Fruit fly (Drosophila melanogaster) whole organism, embryonic: ENCODE measurements around the gene CG42258.

ENCODE experiments used
- Aef1 ChIP-seq: fragments of 200-800 bp; sonication (Bioruptor generic); IDR thresholded peaks from 3 replicates; pipeline ENCODE4 v1.3.6; 2022; ENCODE audit warnings: missing biosample characterization, missing genetic modification characterization
- CG11456 ChIP-seq: fragments of 200-800 bp; sonication (Bioruptor generic); IDR thresholded peaks from 3 replicates; pipeline ENCODE4 v1.3.6; 2022; ENCODE audit warnings: missing biosample characterization, missing genetic modification characterization
- CG11504 ChIP-seq: fragments of 200-800 bp; sonication (Bioruptor generic); optimal IDR thresholded peaks from 3 replicates; lab custom pipeline; 2019; ENCODE audit warnings: missing biosample characterization, mild to moderate bottlenecking, missing genetic modification characterization, moderate library complexity
- CG12155 ChIP-seq: fragments of 200-800 bp; sonication (Bioruptor generic); optimal IDR thresholded peaks from 3 replicates; lab custom pipeline; 2016; ENCODE audit warnings: missing biosample characterization, missing genetic modification characterization
- CG1602 ChIP-seq: fragments of 200-800 bp; sonication (Bioruptor generic); optimal IDR thresholded peaks from 3 replicates; lab custom pipeline; 2016; ENCODE audit warnings: missing biosample characterization, missing genetic modification characterization
- CG1647 ChIP-seq: fragments of 200-800 bp; sonication (Bioruptor generic); optimal IDR thresholded peaks from 3 replicates; lab custom pipeline; 2016; ENCODE audit warnings: missing biosample characterization, missing genetic modification characterization
- CG17186 ChIP-seq: fragments of 200-800 bp; sonication (Bioruptor generic); optimal IDR thresholded peaks from 3 replicates; lab custom pipeline; 2017; ENCODE audit warnings: missing biosample characterization, missing genetic modification reagents, missing genetic modification characterization
- CG17359 ChIP-seq: fragments of 200-800 bp; sonication (Bioruptor generic); optimal IDR thresholded peaks from 3 replicates; lab custom pipeline; 2018; ENCODE audit warnings: missing biosample characterization, mild to moderate bottlenecking, missing genetic modification characterization, moderate library complexity
- CG30431 ChIP-seq: fragments of 200-800 bp; sonication (Bioruptor generic); optimal IDR thresholded peaks from 2 replicates; lab custom pipeline; 2017; ENCODE audit warnings: missing biosample characterization, missing genetic modification characterization
- CG4328 ChIP-seq: fragments of 200-800 bp; sonication (Bioruptor generic); optimal IDR thresholded peaks from 3 replicates; lab custom pipeline; 2017; ENCODE audit warnings: missing biosample characterization, missing genetic modification reagents, missing genetic modification characterization
- CG4820 ChIP-seq: fragments of 200-800 bp; sonication (Bioruptor generic); optimal IDR thresholded peaks from 3 replicates; lab custom pipeline; 2016; ENCODE audit warnings: missing biosample characterization, missing genetic modification characterization
- CG5180 ChIP-seq: fragments of 200-800 bp; sonication (Bioruptor generic); optimal IDR thresholded peaks from 3 replicates; lab custom pipeline; 2017; ENCODE audit warnings: missing biosample characterization, missing genetic modification characterization, mild to moderate bottlenecking, moderate library complexity, missing genetic modification reagents
- CG6791 ChIP-seq: fragments of 200-800 bp; sonication (Bioruptor generic); IDR thresholded peaks from 3 replicates; pipeline ENCODE4 v1.3.6; 2022; ENCODE audit warnings: missing biosample characterization, missing genetic modification characterization; ENCODE audit not compliant: partially characterized antibody
- CG7556 ChIP-seq: fragments of 200-800 bp; sonication (Bioruptor generic); optimal IDR thresholded peaks from 2 replicates; lab custom pipeline; 2017; ENCODE audit warnings: missing biosample characterization, mild to moderate bottlenecking, missing genetic modification characterization
- CG7786 ChIP-seq: fragments of 200-800 bp; sonication (Bioruptor generic); optimal IDR thresholded peaks from 2 replicates; lab custom pipeline; 2016; ENCODE audit warnings: missing biosample characterization, missing genetic modification characterization
- CG8290 ChIP-seq, 3 experiments: fragments of 200-800 bp; sonication (Bioruptor generic); optimal IDR thresholded peaks; 2 replicates each; lab custom pipeline; 2016 to 2019; ENCODE audit warnings: missing biosample characterization in 3 of 3, missing genetic modification characterization in 3 of 3, mild to moderate bottlenecking in 2 of 3, moderate library complexity in 1 of 3
- CG9437 ChIP-seq: fragments of 200-800 bp; sonication (Bioruptor generic); optimal IDR thresholded peaks from 2 replicates; lab custom pipeline; 2018; ENCODE audit warnings: missing biosample characterization, mild to moderate bottlenecking, missing genetic modification characterization
- CG9727 ChIP-seq: fragments of 200-800 bp; sonication (Bioruptor generic); optimal IDR thresholded peaks from 3 replicates; lab custom pipeline; 2017; ENCODE audit warnings: missing biosample characterization, mild to moderate bottlenecking, missing genetic modification characterization
- Dbx ChIP-seq: fragments of 200-800 bp; sonication (Bioruptor generic); IDR thresholded peaks from 3 replicates; pipeline ENCODE4 v1.3.6; 2022; ENCODE audit warnings: missing biosample characterization, missing genetic modification characterization
- Dek ChIP-seq: fragments of 200-800 bp; sonication (Bioruptor generic); optimal IDR thresholded peaks from 3 replicates; lab custom pipeline; 2019; ENCODE audit warnings: missing biosample characterization, mild to moderate bottlenecking, missing genetic modification characterization, moderate library complexity
- HHEX ChIP-seq: fragments of 200-800 bp; sonication (Bioruptor generic); optimal IDR thresholded peaks from 3 replicates; lab custom pipeline; 2017; ENCODE audit warnings: missing biosample characterization, mild to moderate bottlenecking, missing genetic modification characterization, missing genetic modification reagents
- Lpt ChIP-seq: fragments of >200 bp; optimal IDR thresholded peaks from 2 replicates; lab custom pipeline; 2018; ENCODE audit warnings: missing biosample characterization, missing genetic modification characterization
- Max ChIP-seq: fragments of 200-800 bp; sonication (Bioruptor generic); optimal IDR thresholded peaks from 2 replicates; lab custom pipeline; 2016; ENCODE audit warnings: missing biosample characterization, mild to moderate bottlenecking, missing genetic modification characterization
- Mrtf ChIP-seq: fragments of 200-800 bp; sonication (Bioruptor generic); IDR thresholded peaks from 3 replicates; pipeline ENCODE4 v1.3.6; 2022; ENCODE audit warnings: missing biosample characterization, missing genetic modification characterization
- PHDP ChIP-seq: fragments of 200-800 bp; sonication (Bioruptor generic); optimal IDR thresholded peaks from 3 replicates; lab custom pipeline; 2018; ENCODE audit warnings: missing biosample characterization, mild to moderate bottlenecking, missing genetic modification characterization, moderate library complexity
- Pdp1 ChIP-seq, 2 experiments: fragments of 200-800 bp; sonication (Bioruptor generic); optimal IDR thresholded peaks; 3 replicates each; lab custom pipeline; 2016; ENCODE audit warnings: missing biosample characterization in 2 of 2, missing genetic modification characterization in 2 of 2, mild to moderate bottlenecking in 1 of 2, moderate library complexity in 1 of 2
- Sox100B ChIP-seq: fragments of 200-800 bp; sonication (Bioruptor generic); optimal IDR thresholded peaks from 3 replicates; lab custom pipeline; 2018; ENCODE audit warnings: missing biosample characterization, mild to moderate bottlenecking, missing genetic modification characterization
- Sox102F ChIP-seq: fragments of 200-800 bp; sonication (Bioruptor generic); optimal IDR thresholded peaks from 2 replicates; lab custom pipeline; 2018; ENCODE audit warnings: missing biosample characterization, mild to moderate bottlenecking, missing genetic modification characterization, moderate library complexity
- Ssrp ChIP-seq: fragments of 200-800 bp; sonication (Bioruptor generic); optimal IDR thresholded peaks from 2 replicates; lab custom pipeline; 2018; ENCODE audit warnings: missing biosample characterization, mild to moderate bottlenecking, missing genetic modification characterization, moderate library complexity
- aop ChIP-seq: fragments of 200-800 bp; sonication (Bioruptor generic); IDR thresholded peaks from 2 replicates; pipeline ENCODE4 v1.3.6; 2022; ENCODE audit warnings: missing biosample characterization, missing genetic modification characterization
- ase ChIP-seq: fragments of 200-800 bp; sonication (Bioruptor generic); IDR thresholded peaks from 3 replicates; pipeline ENCODE4 v1.3.6; 2022; ENCODE audit warnings: missing biosample characterization, missing genetic modification characterization
- bab2 ChIP-seq: fragments of 200-800 bp; sonication (Bioruptor generic); optimal IDR thresholded peaks from 2 replicates; lab custom pipeline; 2016; ENCODE audit warnings: missing biosample characterization, missing genetic modification characterization
- chif ChIP-seq, 2 experiments: fragments of 200-800 bp; sonication (Bioruptor generic); optimal IDR thresholded peaks; 3 replicates each; lab custom pipeline; 2016; ENCODE audit warnings: missing biosample characterization in 2 of 2, missing genetic modification characterization in 2 of 2
- dmrt99B ChIP-seq: fragments of 200-800 bp; sonication (Bioruptor generic); optimal IDR thresholded peaks from 2 replicates; lab custom pipeline; 2018; ENCODE audit warnings: missing biosample characterization, mild to moderate bottlenecking, missing genetic modification characterization, moderate library complexity
- ewg ChIP-seq: fragments of 200-800 bp; sonication (Bioruptor generic); optimal IDR thresholded peaks from 3 replicates; lab custom pipeline; 2017; ENCODE audit warnings: mild to moderate bottlenecking, missing biosample characterization, missing genetic modification reagents, missing genetic modification characterization
- eyg ChIP-seq: fragments of 200-800 bp; sonication (Bioruptor generic); optimal IDR thresholded peaks from 3 replicates; lab custom pipeline; 2016; ENCODE audit warnings: missing biosample characterization, missing genetic modification characterization
- insv ChIP-seq, 2 experiments: fragments of 200-800 bp; sonication (Bioruptor generic); optimal IDR thresholded peaks; 3 replicates each; lab custom pipeline; 2016 to 2018; ENCODE audit warnings: missing biosample characterization in 2 of 2, missing genetic modification characterization in 2 of 2
- jing ChIP-seq: fragments of 200-800 bp; sonication (Bioruptor generic); optimal IDR thresholded peaks from 2 replicates; lab custom pipeline; 2018; ENCODE audit warnings: missing biosample characterization, mild to moderate bottlenecking, missing genetic modification characterization
- jumu ChIP-seq: fragments of 200-800 bp; sonication (Bioruptor generic); optimal IDR thresholded peaks from 3 replicates; lab custom pipeline; 2016; ENCODE audit warnings: missing biosample characterization, missing genetic modification characterization
- phol ChIP-seq: fragments of 200-800 bp; sonication (Bioruptor generic); optimal IDR thresholded peaks from 3 replicates; lab custom pipeline; 2018; ENCODE audit warnings: missing biosample characterization, mild to moderate bottlenecking, missing genetic modification characterization, moderate library complexity
- rib ChIP-seq: fragments of 200-800 bp; sonication (Bioruptor generic); IDR thresholded peaks from 2 replicates; pipeline ENCODE4 v1.3.6; 2022; ENCODE audit warnings: missing biosample characterization, missing genetic modification characterization
- scrt ChIP-seq: fragments of 200-800 bp; sonication (Bioruptor generic); optimal IDR thresholded peaks from 2 replicates; lab custom pipeline; 2018; ENCODE audit warnings: missing biosample characterization, mild to moderate bottlenecking, missing genetic modification characterization, moderate library complexity
- seq ChIP-seq: fragments of 200-800 bp; sonication (Bioruptor generic); IDR thresholded peaks from 2 replicates; pipeline ENCODE4 v1.3.6; 2022; ENCODE audit warnings: missing biosample characterization, missing genetic modification characterization
- sisA ChIP-seq: fragments of 200-800 bp; sonication (Bioruptor generic); IDR thresholded peaks from 2 replicates; pipeline ENCODE4 v1.3.6; 2022; ENCODE audit warnings: missing biosample characterization, missing genetic modification characterization
- stc ChIP-seq: fragments of 200-800 bp; sonication (Bioruptor generic); IDR thresholded peaks from 2 replicates; pipeline ENCODE4 v1.3.6; 2022; ENCODE audit warnings: missing biosample characterization, missing genetic modification characterization
- tgo ChIP-seq: fragments of 200-800 bp; sonication (Bioruptor generic); IDR thresholded peaks from 3 replicates; pipeline ENCODE4 v1.3.6; 2022; ENCODE audit warnings: missing biosample characterization, missing genetic modification characterization
- unpg ChIP-seq: fragments of 200-800 bp; sonication (Bioruptor generic); optimal IDR thresholded peaks from 3 replicates; lab custom pipeline; 2018; ENCODE audit warnings: missing biosample characterization, mild to moderate bottlenecking, missing genetic modification characterization, moderate library complexity
- zen ChIP-seq: fragments of 200-800 bp; sonication (Bioruptor generic); optimal IDR thresholded peaks from 3 replicates; lab custom pipeline; 2018; ENCODE audit warnings: missing biosample characterization, mild to moderate bottlenecking, missing genetic modification characterization, moderate library complexity

CG42258 gene

DNA sequence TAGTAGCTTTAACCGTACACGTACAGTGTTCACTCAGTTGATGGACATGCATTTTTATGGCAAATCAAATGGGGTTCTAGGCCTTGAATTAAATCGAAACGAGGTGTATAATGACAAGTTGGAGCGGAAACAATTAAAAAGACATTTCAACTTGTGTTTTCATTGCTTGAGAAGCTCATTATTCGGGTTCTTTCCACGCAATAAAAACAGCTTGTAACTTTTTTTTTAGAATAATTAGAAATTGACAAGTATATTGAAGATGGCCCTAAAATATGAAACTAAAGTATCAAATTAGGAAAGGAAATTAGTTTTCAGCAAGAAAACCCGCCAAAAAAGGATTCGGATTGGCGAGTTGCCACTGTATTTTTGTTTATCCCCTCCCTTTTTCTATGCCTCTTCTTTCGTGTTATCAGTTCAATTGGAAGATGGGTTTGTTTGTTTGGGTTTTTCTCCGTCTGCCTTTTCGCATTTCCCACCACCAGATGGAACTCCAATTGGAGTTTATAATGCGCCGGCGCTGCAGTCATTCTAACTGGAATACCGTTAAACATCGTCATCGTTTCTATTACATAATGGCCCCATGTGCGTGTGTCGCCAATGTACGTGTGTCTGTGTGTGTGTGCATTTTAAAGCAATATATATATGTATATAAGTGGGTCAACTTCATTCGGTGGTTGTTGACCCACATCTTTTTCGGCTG lies 3.4 kb downstream of the CG42258 start:
- peak; percentile 20 for TF ChIP-seq CG4820 (GFP tag; lab: Kevin White, UChicago)
- TF ChIP-seq tgo (GFP tag; lab: Robert Waterston, UW): no peak
- TF ChIP-seq Ssrp: peak; percentile 50
- TF ChIP-seq CG7556 (GFP tag; lab: Kevin White, UChicago): peak; percentile 73
- TF ChIP-seq CG6791 (GFP tag; lab: Robert Waterston, UW): no peak
- TF ChIP-seq rib (GFP tag; lab: Robert Waterston, UW): no peak
- TF ChIP-seq Max (GFP tag; lab: Kevin White, UChicago): peak; percentile 25
- TF ChIP-seq insv (GFP tag; optimal IDR thresholded peaks at IDR 0.05; lab: Kevin White, UChicago): peak; percentile 66 to 97
- TF ChIP-seq CG9727 (GFP tag; lab: Kevin White, UChicago): peak; percentile 63
- no peak for TF ChIP-seq CG4328 (GFP tag; lab: Kevin White, UChicago)
- TF ChIP-seq CG17186 (GFP tag; lab: Kevin White, UChicago): no peak
- TF ChIP-seq CG12155 (GFP tag; lab: Kevin White, UChicago): peak; percentile 27
- TF ChIP-seq Pdp1 (GFP tag; optimal IDR thresholded peaks at IDR 0.05; lab: Kevin White, UChicago): peak; percentile 60 to 90
- peak; percentile 38 for TF ChIP-seq CG1602 (GFP tag; lab: Kevin White, UChicago)
- TF ChIP-seq PHDP (tag; lab: Kevin White, UChicago): peak; percentile 60
- peak; percentile 22 for TF ChIP-seq CG9437 (GFP tag; lab: Kevin White, UChicago)
- TF ChIP-seq Mrtf (GFP tag; lab: Robert Waterston, UW): 0 out of 3 replicates have a peak, but pooled peaks have one; percentile 15
- TF ChIP-seq Aef1: 0 out of 3 replicates have a peak, but pooled peaks have one; percentile 15
- peak; percentile 12; the same call in 1 of the 3 replicates for TF ChIP-seq ase (GFP tag; lab: Robert Waterston, UW)
- 0 out of 3 replicates have a peak, but pooled peaks have one; percentile 59 for TF ChIP-seq CG11456 (GFP tag; lab: Robert Waterston, UW)
- no peak for TF ChIP-seq scrt (GFP tag; lab: Kevin White, UChicago)
- TF ChIP-seq jing (GFP tag; lab: Kevin White, UChicago): no peak
- no peak for TF ChIP-seq aop
- TF ChIP-seq CG7786 (GFP tag; lab: Kevin White, UChicago): peak; percentile 13
- TF ChIP-seq Dek (tag; lab: Kevin White, UChicago): no peak
- no peak for TF ChIP-seq zen (tag; lab: Kevin White, UChicago)
- peak; percentile 40 to 49 for TF ChIP-seq chif (GFP tag; optimal IDR thresholded peaks at IDR 0.05; lab: Kevin White, UChicago)
- no peak for TF ChIP-seq CG30431 (GFP tag; lab: Kevin White, UChicago)
- peak; percentile 78 for TF ChIP-seq CG11504 (tag; lab: Kevin White, UChicago)
- TF ChIP-seq ewg: peak; percentile 2
- no peak for TF ChIP-seq CG8290 (GFP tag; optimal IDR thresholded peaks at IDR 0.05; lab: Kevin White, UChicago)
- TF ChIP-seq CG8290 (tag; optimal IDR thresholded peaks at IDR 0.05; lab: Kevin White, UChicago): peak in 1 of 2 experiments; percentile 27
- TF ChIP-seq eyg (GFP tag; lab: Kevin White, UChicago): peak; percentile 25
- TF ChIP-seq phol (tag; lab: Kevin White, UChicago): peak; percentile 57
- no peak for TF ChIP-seq stc (GFP tag; lab: Robert Waterston, UW)
- TF ChIP-seq CG17359: peak; percentile 56
- TF ChIP-seq Sox102F (GFP tag; lab: Kevin White, UChicago): peak; percentile 58
- peak; percentile 38 for TF ChIP-seq CG1647 (GFP tag; lab: Kevin White, UChicago)
- peak; percentile 68 for TF ChIP-seq Sox100B (GFP tag; lab: Kevin White, UChicago)
- peak; percentile 20 for TF ChIP-seq jumu (GFP tag; lab: Kevin White, UChicago)
- TF ChIP-seq HHEX (GFP tag; lab: Kevin White, UChicago): peak; percentile 55
- TF ChIP-seq seq (GFP tag; lab: Robert Waterston, UW): no peak
- TF ChIP-seq Dbx (GFP tag; lab: Robert Waterston, UW): peak; percentile 6; the same call in 1 of the 3 replicates
- TF ChIP-seq sisA (GFP tag; lab: Robert Waterston, UW): peak; percentile 31
- TF ChIP-seq dmrt99B (tag; lab: Kevin White, UChicago): peak; percentile 70
- peak; percentile 15 for TF ChIP-seq bab2 (GFP tag; lab: Kevin White, UChicago)
- TF ChIP-seq CG5180 (GFP tag; lab: Kevin White, UChicago): peak; percentile 29
- no peak for TF ChIP-seq Lpt
- TF ChIP-seq unpg (GFP tag; lab: Kevin White, UChicago): peak; percentile 9
